Worm (Caenorhabditis elegans): Measurements from ENCODE around the gene madf-11.

DNA sequence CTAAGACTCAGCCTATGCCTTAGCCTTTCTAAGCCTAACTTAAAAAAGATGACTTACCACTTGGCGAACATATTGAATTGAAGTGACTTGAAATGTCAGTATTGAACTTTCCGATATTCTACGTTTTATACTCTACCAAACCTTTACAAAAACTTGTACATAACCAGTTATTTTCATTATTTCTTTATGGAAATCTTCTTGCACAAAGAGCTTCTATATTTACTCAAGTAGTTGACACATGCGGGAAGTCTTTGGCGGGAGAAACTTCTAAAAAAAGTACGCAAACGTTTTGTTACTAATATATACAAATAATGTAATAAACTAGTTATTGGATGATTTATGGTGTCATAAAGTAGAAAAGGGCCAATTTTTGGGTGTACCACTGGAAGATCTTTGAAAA lies 34.6 kb downstream of the madf-11 start, which contains the start of gene nspb-12:
- TF ChIP-seq hlh-6 (tag; optimal IDR thresholded peaks at IDR 0.05) (no peak), hlh-8 (tag; optimal IDR thresholded peaks at IDR 0.05) (no peak), nhr-11 (tag; optimal IDR thresholded peaks at IDR 0.05) (no peak), fkh-10 (GFP tag; optimal IDR thresholded peaks at IDR 0.05) (no peak), nfya-1 (tag; optimal IDR thresholded peaks at IDR 0.05) (no peak), pha-4 (tag; optimal IDR thresholded peaks at IDR 0.05) (no peak), pros-1 (tag; optimal IDR thresholded peaks at IDR 0.05) (no peak), ama-1 (optimal IDR thresholded peaks at IDR 0.05) (no peak)
